Fruit fly (Drosophila melanogaster) whole organism, embryonic: ENCODE measurements around the gene how.

ENCODE experiments used
- Atf3 ChIP-seq: fragments of 200-800 bp; sonication (Bioruptor generic); optimal IDR thresholded peaks from 3 replicates; lab custom pipeline; 2016; ENCODE audit warnings: missing biosample characterization, missing genetic modification characterization
- CG1024 ChIP-seq: fragments of 200-800 bp; sonication (Bioruptor generic); IDR thresholded peaks from 2 replicates; pipeline ENCODE4 v1.3.6; 2022; ENCODE audit warnings: missing biosample characterization, missing genetic modification characterization
- CG10462 ChIP-seq: fragments of 200-800 bp; sonication (Bioruptor generic); optimal IDR thresholded peaks from 2 replicates; lab custom pipeline; 2016; ENCODE audit warnings: missing biosample characterization, missing genetic modification characterization
- CG10979 ChIP-seq: fragments of 200-800 bp; sonication (Bioruptor generic); optimal IDR thresholded peaks from 2 replicates; lab custom pipeline; 2018; ENCODE audit warnings: missing biosample characterization, mild to moderate bottlenecking, missing genetic modification characterization, moderate library complexity
- CG12155 ChIP-seq: fragments of 200-800 bp; sonication (Bioruptor generic); optimal IDR thresholded peaks from 3 replicates; lab custom pipeline; 2016; ENCODE audit warnings: missing biosample characterization, missing genetic modification characterization
- CG12219 ChIP-seq: fragments of 200-800 bp; sonication (Bioruptor generic); optimal IDR thresholded peaks from 3 replicates; lab custom pipeline; 2018; ENCODE audit warnings: missing biosample characterization, mild to moderate bottlenecking, missing genetic modification characterization
- CG13424 ChIP-seq: fragments of 200-800 bp; sonication (Bioruptor generic); optimal IDR thresholded peaks from 2 replicates; lab custom pipeline; 2019; ENCODE audit warnings: missing biosample characterization, mild to moderate bottlenecking, missing genetic modification characterization, moderate library complexity
- CG15269 ChIP-seq: fragments of 200-800 bp; sonication (Bioruptor generic); optimal IDR thresholded peaks from 2 replicates; lab custom pipeline; 2018; ENCODE audit warnings: missing biosample characterization, mild to moderate bottlenecking, missing genetic modification characterization, moderate library complexity
- CG15601 ChIP-seq: fragments of 200-800 bp; sonication (Bioruptor generic); optimal IDR thresholded peaks from 3 replicates; lab custom pipeline; 2019; ENCODE audit warnings: missing biosample characterization, mild to moderate bottlenecking, missing genetic modification characterization, moderate library complexity
- CG15696 ChIP-seq: fragments of 200-800 bp; sonication (Bioruptor generic); optimal IDR thresholded peaks from 2 replicates; lab custom pipeline; 2019; ENCODE audit warnings: missing biosample characterization, mild to moderate bottlenecking, missing genetic modification characterization, moderate library complexity
- CG1603 ChIP-seq: fragments of 200-800 bp; sonication (Bioruptor generic); optimal IDR thresholded peaks from 2 replicates; lab custom pipeline; 2019; ENCODE audit warnings: missing biosample characterization, mild to moderate bottlenecking, missing genetic modification characterization, moderate library complexity
- CG18764 ChIP-seq: fragments of 200-800 bp; sonication (Bioruptor generic); optimal IDR thresholded peaks from 3 replicates; lab custom pipeline; 2016; ENCODE audit warnings: missing biosample characterization, missing genetic modification characterization
- CG31388 ChIP-seq: fragments of 200-800 bp; sonication (Bioruptor generic); optimal IDR thresholded peaks from 2 replicates; lab custom pipeline; 2016; ENCODE audit warnings: missing biosample characterization, missing genetic modification characterization
- CG34376 ChIP-seq: fragments of 200-800 bp; sonication (Bioruptor generic); optimal IDR thresholded peaks from 2 replicates; lab custom pipeline; 2018; ENCODE audit warnings: missing biosample characterization, mild to moderate bottlenecking, missing genetic modification characterization
- CG3726 ChIP-seq: fragments of 200-800 bp; sonication (Bioruptor generic); IDR thresholded peaks from 3 replicates; pipeline ENCODE4, ENCODE4 v1.3.6; 2022; ENCODE audit warnings: missing biosample characterization, missing genetic modification characterization
- CG43689 ChIP-seq: fragments of 200-800 bp; sonication (Bioruptor generic); IDR thresholded peaks from 2 replicates; pipeline ENCODE4 v1.3.6; 2022; ENCODE audit warnings: missing biosample characterization, missing genetic modification characterization
- CG6683 ChIP-seq: fragments of 200-800 bp; sonication (Bioruptor generic); optimal IDR thresholded peaks from 2 replicates; lab custom pipeline; 2017; ENCODE audit warnings: missing biosample characterization, mild to moderate bottlenecking, missing genetic modification characterization, missing genetic modification reagents
- CG7786 ChIP-seq: fragments of 200-800 bp; sonication (Bioruptor generic); optimal IDR thresholded peaks from 2 replicates; lab custom pipeline; 2016; ENCODE audit warnings: missing biosample characterization, missing genetic modification characterization
- CG9609 ChIP-seq: fragments of 200-800 bp; sonication (Bioruptor generic); optimal IDR thresholded peaks from 3 replicates; lab custom pipeline; 2016; ENCODE audit warnings: missing biosample characterization, missing genetic modification characterization
- CG9932 ChIP-seq: fragments of 200-800 bp; sonication (Bioruptor generic); IDR thresholded peaks from 2 replicates; pipeline ENCODE4 v1.3.6; 2022; ENCODE audit warnings: missing biosample characterization, missing genetic modification characterization
- Doc3 ChIP-seq: fragments of 200-800 bp; sonication (Bioruptor generic); IDR thresholded peaks from 3 replicates; pipeline ENCODE4 v1.3.6; 2022; ENCODE audit warnings: missing biosample characterization, missing genetic modification characterization; ENCODE audit not compliant: partially characterized antibody
- Dp ChIP-seq: fragments of 200-800 bp; sonication (Bioruptor generic); optimal IDR thresholded peaks from 2 replicates; lab custom pipeline; 2018; ENCODE audit warnings: missing biosample characterization, mild to moderate bottlenecking, missing genetic modification characterization, moderate library complexity
- E2f1 ChIP-seq: fragments of 200-800 bp; sonication (Bioruptor generic); IDR thresholded peaks from 2 replicates; pipeline ENCODE4 v1.3.6; 2022; ENCODE audit warnings: missing biosample characterization, missing genetic modification characterization
- Fer1 ChIP-seq: fragments of 200-800 bp; sonication (Bioruptor generic); optimal IDR thresholded peaks from 2 replicates; lab custom pipeline; 2017; ENCODE audit warnings: missing biosample characterization, mild to moderate bottlenecking, missing genetic modification characterization
- H2.0 ChIP-seq: fragments of 200-800 bp; sonication (Bioruptor generic); IDR thresholded peaks from 2 replicates; pipeline ENCODE4 v1.3.6; 2022; ENCODE audit warnings: missing biosample characterization, missing genetic modification characterization
- Hsf ChIP-seq: fragments of 200-800 bp; sonication (Bioruptor generic); optimal IDR thresholded peaks from 3 replicates; lab custom pipeline; 2016; ENCODE audit warnings: missing biosample characterization, missing genetic modification characterization
- MBD-R2 ChIP-seq: fragments of 200-800 bp; sonication (Bioruptor generic); IDR thresholded peaks from 2 replicates; pipeline ENCODE4 v1.3.6; 2022; ENCODE audit warnings: missing biosample characterization, missing genetic modification characterization
- Scr ChIP-seq: fragments of 200-800 bp; sonication (Bioruptor generic); IDR thresholded peaks from 2 replicates; pipeline ENCODE4 v1.3.6; 2022; ENCODE audit warnings: missing biosample characterization, missing genetic modification characterization; ENCODE audit not compliant: partially characterized antibody
- Usf ChIP-seq: fragments of 200-800 bp; sonication (Bioruptor generic); optimal IDR thresholded peaks from 2 replicates; lab custom pipeline; 2017; ENCODE audit warnings: missing genotype, missing biosample characterization, missing genetic modification characterization
- amos ChIP-seq: fragments of 200-800 bp; sonication (Bioruptor generic); IDR thresholded peaks from 2 replicates; pipeline ENCODE4 v1.3.6; 2022; ENCODE audit warnings: missing biosample characterization, missing genetic modification characterization; ENCODE audit not compliant: partially characterized antibody
- exex ChIP-seq: fragments of 200-800 bp; sonication (Bioruptor generic); optimal IDR thresholded peaks from 4 replicates; lab custom pipeline; 2018; ENCODE audit warnings: missing biosample characterization, mild to moderate bottlenecking, missing genetic modification characterization, moderate library complexity
- fd102C ChIP-seq: fragments of 200-800 bp; sonication (Bioruptor generic); optimal IDR thresholded peaks from 2 replicates; lab custom pipeline; 2018; ENCODE audit warnings: missing biosample characterization, mild to moderate bottlenecking, missing genetic modification characterization, moderate library complexity
- fd96Cb ChIP-seq: fragments of 200-800 bp; sonication (Bioruptor generic); optimal IDR thresholded peaks from 2 replicates; lab custom pipeline; 2018; ENCODE audit warnings: missing biosample characterization, mild to moderate bottlenecking, missing genetic modification characterization, moderate library complexity
- gfzf ChIP-seq: fragments of 200-800 bp; sonication (Bioruptor generic); optimal IDR thresholded peaks from 2 replicates; lab custom pipeline; 2016; ENCODE audit warnings: missing biosample characterization, mild to moderate bottlenecking, missing genetic modification characterization, moderate library complexity
- grn ChIP-seq: fragments of 200-800 bp; sonication (Bioruptor generic); optimal IDR thresholded peaks from 3 replicates; lab custom pipeline; 2017; ENCODE audit warnings: missing biosample characterization, missing genetic modification characterization
- insv ChIP-seq, 2 experiments: fragments of 200-800 bp; sonication (Bioruptor generic); optimal IDR thresholded peaks; 3 replicates each; lab custom pipeline; 2016 to 2018; ENCODE audit warnings: missing biosample characterization in 2 of 2, missing genetic modification characterization in 2 of 2
- kah ChIP-seq: fragments of 200-800 bp; sonication (Bioruptor generic); optimal IDR thresholded peaks from 2 replicates; lab custom pipeline; 2018; ENCODE audit warnings: missing biosample characterization, mild to moderate bottlenecking, missing genetic modification characterization
- lbe ChIP-seq: fragments of 200-800 bp; sonication (Bioruptor generic); optimal IDR thresholded peaks from 2 replicates; lab custom pipeline; 2016; ENCODE audit warnings: missing biosample characterization, mild to moderate bottlenecking, missing genetic modification characterization
- nom ChIP-seq: fragments of 200-800 bp; sonication (Bioruptor generic); optimal IDR thresholded peaks from 2 replicates; lab custom pipeline; 2017; ENCODE audit warnings: missing biosample characterization, missing genetic modification characterization, mild to moderate bottlenecking, moderate library complexity, missing genetic modification reagents
- pnt ChIP-seq: fragments of 200-800 bp; sonication (Bioruptor generic); optimal IDR thresholded peaks from 3 replicates; lab custom pipeline; 2016; ENCODE audit warnings: missing biosample characterization, missing genetic modification characterization
- psq ChIP-seq: fragments of 200-800 bp; sonication (Bioruptor generic); optimal IDR thresholded peaks from 2 replicates; lab custom pipeline; 2017; ENCODE audit warnings: missing biosample characterization, missing genetic modification characterization
- pzg ChIP-seq: fragments of 200-800 bp; sonication (Bioruptor generic); optimal IDR thresholded peaks from 3 replicates; lab custom pipeline; 2018; ENCODE audit warnings: missing biosample characterization, mild to moderate bottlenecking, missing genetic modification characterization, moderate library complexity
- sc ChIP-seq, 3 experiments: fragments of >200 bp in 2 of 3; fragments of 200-800 bp in 1 of 3; sonication (Bioruptor generic) in 1 of 3; optimal IDR thresholded peaks; 2 replicates in 2 of 3; 3 replicates in 1 of 3; lab custom pipeline; 2017; ENCODE audit warnings: mild to moderate bottlenecking in 1 of 3, missing biosample characterization in 1 of 3, missing genetic modification characterization in 1 of 3, missing genetic modification reagents in 1 of 3
- sim ChIP-seq: fragments of 200-800 bp; sonication (Bioruptor generic); IDR thresholded peaks from 2 replicates; pipeline ENCODE4 v1.3.6; 2022; ENCODE audit warnings: missing biosample characterization, missing genetic modification characterization
- so ChIP-seq: fragments of 200-800 bp; sonication (Bioruptor generic); IDR thresholded peaks from 3 replicates; pipeline ENCODE4 v1.3.6; 2022; ENCODE audit warnings: missing biosample characterization, missing genetic modification characterization
- stwl ChIP-seq: fragments of 200-800 bp; sonication (Bioruptor generic); optimal IDR thresholded peaks from 3 replicates; lab custom pipeline; 2018; ENCODE audit warnings: missing biosample characterization, mild to moderate bottlenecking, missing genetic modification characterization, moderate library complexity
- tgo ChIP-seq: fragments of 200-800 bp; sonication (Bioruptor generic); IDR thresholded peaks from 3 replicates; pipeline ENCODE4 v1.3.6; 2022; ENCODE audit warnings: missing biosample characterization, missing genetic modification characterization
- ttk ChIP-seq: fragments of 200-800 bp; sonication (Bioruptor generic); IDR thresholded peaks from 2 replicates; pipeline ENCODE4 v2.1.2; 2022; ENCODE audit warnings: missing biosample characterization, missing genetic modification characterization
- zfh1 ChIP-seq: fragments of 200-800 bp; sonication (Bioruptor generic); IDR thresholded peaks from 3 replicates; pipeline ENCODE4 v1.3.6; 2022; ENCODE audit warnings: missing biosample characterization, missing genetic modification characterization

Gene how

DNA sequence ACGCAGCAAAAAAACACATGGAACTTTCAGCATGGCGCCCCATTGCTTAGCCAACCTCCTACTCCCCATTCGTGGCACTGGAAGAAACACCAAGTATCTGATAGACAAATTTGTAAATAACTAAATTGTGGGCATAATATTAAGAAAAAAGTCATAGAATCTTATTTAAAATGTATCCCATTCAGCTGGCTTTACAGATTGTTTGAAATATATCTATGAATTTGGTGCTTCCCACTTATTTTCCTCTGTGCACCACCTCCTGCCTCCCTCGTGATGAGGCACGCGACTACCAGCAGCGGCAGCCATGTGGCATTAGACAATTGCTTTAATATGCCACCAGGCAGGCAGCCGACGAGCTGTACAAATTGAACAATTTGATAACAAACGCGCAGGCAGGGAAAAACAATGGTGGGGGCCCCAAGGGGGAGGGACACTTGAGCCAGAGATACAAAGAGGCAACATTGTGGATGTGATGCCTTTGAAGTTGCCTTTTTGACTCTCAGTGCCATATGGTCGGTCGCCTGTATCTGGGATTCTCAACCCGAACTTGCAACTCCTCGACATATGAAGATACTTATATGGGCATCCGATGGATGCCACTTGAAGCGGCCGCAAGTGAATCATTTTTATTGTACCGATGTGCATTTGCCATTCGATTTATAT is 7.3 kb downstream of the how start (continued):
- peak; percentile 58 for TF ChIP-seq CG15601
- peak; percentile 51 for TF ChIP-seq CG31388
- no peak for TF ChIP-seq fd102C (GFP tag; lab: Kevin White, UChicago)
- peak; percentile 71 for TF ChIP-seq Hsf (GFP tag; lab: Kevin White, UChicago)
- TF ChIP-seq insv (GFP tag; optimal IDR thresholded peaks at IDR 0.05; lab: Kevin White, UChicago) = no peak
- peak; percentile 83 for TF ChIP-seq CG13424 (tag; lab: Kevin White, UChicago)
- peak; percentile 55 for TF ChIP-seq CG18764 (GFP tag; lab: Kevin White, UChicago)
- peak; percentile 54; the same call in 1 of the 2 replicates for TF ChIP-seq MBD-R2 (GFP tag; lab: Robert Waterston, UW)
- no peak for TF ChIP-seq Doc3 (GFP tag; lab: Robert Waterston, UW)
- TF ChIP-seq Fer1 = peak; percentile 88
- TF ChIP-seq CG6683 = peak; percentile 60
- TF ChIP-seq exex (tag; lab: Kevin White, UChicago) = peak; percentile 38
- TF ChIP-seq Dp = no peak
- TF ChIP-seq psq = peak; percentile 8
- peak; percentile 12 for TF ChIP-seq grn (GFP tag; lab: Kevin White, UChicago)
- no peak for TF ChIP-seq stwl (tag; lab: Kevin White, UChicago)
- TF ChIP-seq CG12219 = peak; percentile 81
- TF ChIP-seq sc (optimal IDR thresholded peaks at IDR 0.05; lab: Kevin White, UChicago) = no peak
- TF ChIP-seq sc (GFP tag; optimal IDR thresholded peaks at IDR 0.05; lab: Kevin White, UChicago) = peak; percentile 66
- TF ChIP-seq CG15269 (tag; lab: Kevin White, UChicago) = peak; percentile 84
- TF ChIP-seq ttk = peak; percentile 85
- TF ChIP-seq CG34376 = no peak
- TF ChIP-seq CG1024 (GFP tag; lab: Robert Waterston, UW) = peak; percentile 51
- TF ChIP-seq zfh1 (GFP tag; lab: Robert Waterston, UW) = peak; percentile 81
- no peak for TF ChIP-seq Scr (GFP tag; lab: Robert Waterston, UW)
- peak; percentile 67 for TF ChIP-seq CG43689
- no peak for TF ChIP-seq lbe
- TF ChIP-seq kah (GFP tag; lab: Kevin White, UChicago) = peak; percentile 68
- peak; percentile 82 for TF ChIP-seq so (GFP tag; lab: Robert Waterston, UW)
- TF ChIP-seq CG9609 = peak; percentile 60
- TF ChIP-seq CG10979 (tag; lab: Kevin White, UChicago) = peak; percentile 79
- peak; percentile 66 for TF ChIP-seq CG12155 (GFP tag; lab: Kevin White, UChicago)
- no peak for TF ChIP-seq nom (GFP tag; lab: Kevin White, UChicago)
- no peak for TF ChIP-seq Usf (GFP tag; lab: Kevin White, UChicago)
- TF ChIP-seq E2f1 (GFP tag; lab: Robert Waterston, UW) = peak; percentile 82
- peak; percentile 60 for TF ChIP-seq Atf3 (GFP tag; lab: Kevin White, UChicago)
- TF ChIP-seq CG9932 = peak; percentile 72
- peak; percentile 87 for TF ChIP-seq CG1603
- peak; percentile 44 for TF ChIP-seq CG15696 (tag; lab: Kevin White, UChicago)
- peak; percentile 80 for TF ChIP-seq sim
- TF ChIP-seq CG3726 (GFP tag; lab: Robert Waterston, UW) = 0 out of 3 replicates have a peak, but pooled peaks have one; percentile 65
- TF ChIP-seq amos (GFP tag; lab: Robert Waterston, UW) = no peak
- peak; percentile 72 for TF ChIP-seq pnt (GFP tag; lab: Kevin White, UChicago)
- TF ChIP-seq gfzf (GFP tag; lab: Kevin White, UChicago) = no peak
- TF ChIP-seq fd96Cb (tag; lab: Kevin White, UChicago) = peak; percentile 83
- peak; percentile 85 for TF ChIP-seq tgo (GFP tag; lab: Robert Waterston, UW)
- peak; percentile 56 for TF ChIP-seq CG10462 (GFP tag; lab: Kevin White, UChicago)
- no peak for TF ChIP-seq pzg (GFP tag; lab: Kevin White, UChicago)
- peak; percentile 73 for TF ChIP-seq CG7786 (GFP tag; lab: Kevin White, UChicago)
- peak; percentile 83 for TF ChIP-seq H2.0 (GFP tag; lab: Robert Waterston, UW)
